Worm (Caenorhabditis elegans) whole organism, L3 larva: ENCODE data around the gene srh-231.

Source experiments
- aly-2 ChIP-seq: fragments of 150-350 bp; optimal IDR thresholded peaks from 2 replicates; lab custom pipeline; 2014; ENCODE audit warnings: missing biosample characterization, missing genetic modification characterization
- ama-1 ChIP-seq: fragments of 150-350 bp; optimal IDR thresholded peaks from 2 replicates; lab custom pipeline; 2018
- ceh-16 ChIP-seq: sonication (generic microtip); optimal IDR thresholded peaks from 2 replicates; lab custom pipeline; 2017; ENCODE audit warnings: missing biosample characterization, missing genetic modification characterization
- hmg-11 ChIP-seq: sonication (generic microtip); optimal IDR thresholded peaks from 2 replicates; lab custom pipeline; 2016; ENCODE audit warnings: missing genetic modification characterization, missing compliant biosample characterization
- nhr-11 ChIP-seq: fragments of 150-350 bp; optimal IDR thresholded peaks from 2 replicates; lab custom pipeline; 2014; ENCODE audit warnings: missing biosample characterization, missing genetic modification characterization
- nhr-237 ChIP-seq: fragments of 150-350 bp; optimal IDR thresholded peaks from 2 replicates; lab custom pipeline; 2014; ENCODE audit warnings: missing biosample characterization, missing genetic modification characterization
- nhr-77 ChIP-seq: fragments of 150-350 bp; optimal IDR thresholded peaks from 2 replicates; lab custom pipeline; 2014; ENCODE audit warnings: missing biosample characterization, missing genetic modification characterization
- sea-2 ChIP-seq: fragments of 150-350 bp; sonication (generic microtip); optimal IDR thresholded peaks from 4 replicates; lab custom pipeline; 2014; ENCODE audit warnings: missing biosample characterization, missing genetic modification reagents, missing genetic modification characterization
- tbx-2 ChIP-seq: sonication (generic microtip); optimal IDR thresholded peaks from 2 replicates; lab custom pipeline; 2016; ENCODE audit warnings: mild to moderate bottlenecking, missing genetic modification characterization, missing compliant biosample characterization
- zag-1 ChIP-seq: fragments of 150-350 bp; optimal IDR thresholded peaks from 2 replicates; lab custom pipeline; 2014; ENCODE audit warnings: missing biosample characterization, missing genetic modification characterization

- TF ChIP-seq zag-1 (no peak), ceh-16 (tag; lab: Kevin White, UChicago) (no peak), tbx-2 (tag; lab: Kevin White, UChicago) (no peak), nhr-11 (tag; lab: Kevin White, UChicago) (no peak), hmg-11 (tag; lab: Kevin White, UChicago) (no peak), nhr-77 (tag; lab: Kevin White, UChicago) (no peak), ama-1 (lab: Kevin White, UChicago) (no peak), sea-2 (GFP tag; lab: Kevin White, UChicago) (no peak), nhr-237 (no peak), aly-2 (tag; lab: Kevin White, UChicago) (no peak)
These were observed 5.1 kb upstream of the srh-231 start, which contains the start of gene C03G6.6 for ce11 chrV:7357132-7357531.
